Fruit fly (Drosophila melanogaster): ENCODE data around the gene kin17.

kin17 gene

dm6 chr3L:20398243-20399222 lies 41.9 kb downstream of the kin17 start (continued):
- TF ChIP-seq CG15336 (GFP tag; IDR thresholded peaks at IDR 0.05) (peak; percentile 85), CG4318 (GFP tag; optimal IDR thresholded peaks at IDR 0.05) (peak; percentile 88), CG11762 (GFP tag; optimal IDR thresholded peaks at IDR 0.05; ENCODE audit: insufficient read depth) (peak; percentile 77), CG16779 (tag; optimal IDR thresholded peaks at IDR 0.05) (peak; percentile 69), dsx (GFP tag; optimal IDR thresholded peaks at IDR 0.05; ENCODE audit: poor library complexity, severe bottlenecking) (peak; percentile 67), CG11902 (GFP tag; optimal IDR thresholded peaks at IDR 0.05) (peak; percentile 62), CG7368 (GFP tag; optimal IDR thresholded peaks at IDR 0.05) (peak; percentile 74), CG3919 (GFP tag; optimal IDR thresholded peaks at IDR 0.05) (peak; percentile 84), acj6 (GFP tag; optimal IDR thresholded peaks at IDR 0.05) (peak; percentile 81), CG9139 (GFP tag; optimal IDR thresholded peaks at IDR 0.05) (peak; percentile 12), Eip75B (GFP tag; optimal IDR thresholded peaks at IDR 0.05) (peak; percentile 88), CG8119 (GFP tag; IDR thresholded peaks at IDR 0.05) (peak; percentile 76), fkh (GFP tag; optimal IDR thresholded peaks at IDR 0.05) (peak; percentile 62), CG34406 (GFP tag; optimal IDR thresholded peaks at IDR 0.05) (peak; percentile 80), ss (GFP tag; optimal IDR thresholded peaks at IDR 0.05) (peak in 1 of 2 experiments; percentile 54), achi (GFP tag; optimal IDR thresholded peaks at IDR 0.05) (peak; percentile 80), CG6808 (GFP tag; optimal IDR thresholded peaks at IDR 0.05) (peak; percentile 65), Ets96B (tag; optimal IDR thresholded peaks at IDR 0.05) (peak; percentile 79), CG8319 (GFP tag; optimal IDR thresholded peaks at IDR 0.05) (peak; percentile 69), Gug (GFP tag; IDR thresholded peaks at IDR 0.05) (peak; percentile 52; the same call in 1 of the 2 replicates), CG3032 (tag; optimal IDR thresholded peaks at IDR 0.05) (peak; percentile 72), spab (GFP tag; optimal IDR thresholded peaks at IDR 0.05) (peak; percentile 71), cyc (GFP tag; optimal IDR thresholded peaks at IDR 0.05) (peak; percentile 59), esn (GFP tag; optimal IDR thresholded peaks at IDR 0.05) (peak; percentile 79), fd85E (GFP tag; optimal IDR thresholded peaks at IDR 0.05) (peak; percentile 2), dac (GFP tag; optimal IDR thresholded peaks at IDR 0.05) (peak; percentile 82), Eip93F (GFP tag; optimal IDR thresholded peaks at IDR 0.05) (peak; percentile 11), CG6792 (GFP tag; optimal IDR thresholded peaks at IDR 0.05) (peak; percentile 78), Hr38 (GFP tag; optimal IDR thresholded peaks at IDR 0.05) (no peak)

DNA sequence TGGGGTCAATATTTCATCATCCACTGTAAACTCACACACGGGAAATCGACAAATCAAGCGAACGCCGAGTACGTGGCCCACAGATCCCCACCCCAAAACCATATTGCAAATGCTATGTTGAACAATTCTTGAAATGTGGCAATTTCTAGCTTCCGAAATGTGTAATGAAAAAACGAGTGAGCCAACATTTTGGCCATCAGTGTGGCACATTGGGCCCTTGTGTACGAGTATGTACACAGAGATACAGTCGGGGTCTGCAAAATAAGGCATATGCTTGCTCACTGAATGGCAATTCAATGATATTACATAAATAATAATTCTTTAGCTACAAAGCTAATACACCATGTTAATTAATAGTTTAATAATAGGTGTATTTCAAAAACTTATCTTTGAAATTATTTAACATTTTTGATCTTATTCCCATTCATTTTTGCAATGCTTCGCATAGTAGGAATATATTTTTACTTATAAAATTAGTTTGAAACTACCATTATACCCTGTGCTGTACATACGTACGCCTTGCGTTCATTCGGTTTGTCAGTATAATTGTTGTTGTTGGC lies 43.0 kb downstream of the kin17 start:
- peak; percentile 85 for TF ChIP-seq CG10669 (GFP tag; optimal IDR thresholded peaks at IDR 0.05)
- peak; percentile 90 for TF ChIP-seq CG3032 (tag; optimal IDR thresholded peaks at IDR 0.05)
- peak; percentile 96 for TF ChIP-seq CG32006 (GFP tag; optimal IDR thresholded peaks at IDR 0.05)
- peak; percentile 84 for TF ChIP-seq fd59A (GFP tag; optimal IDR thresholded peaks at IDR 0.05)
- TF ChIP-seq acj6 (GFP tag; optimal IDR thresholded peaks at IDR 0.05): peak; percentile 95
- peak; percentile 95 for TF ChIP-seq Sox14 (GFP tag; optimal IDR thresholded peaks at IDR 0.05)
- peak; percentile 87 for TF ChIP-seq eg (GFP tag; IDR thresholded peaks at IDR 0.05)
- TF ChIP-seq svp (GFP tag): peak; percentile 95
- peak; percentile 83 for TF ChIP-seq Ets21C (GFP tag; optimal IDR thresholded peaks at IDR 0.05)
- TF ChIP-seq CG15336 (GFP tag; IDR thresholded peaks at IDR 0.05): peak; percentile 92
- peak; percentile 75 for TF ChIP-seq Blimp-1 (GFP tag; optimal IDR thresholded peaks at IDR 0.05)
- peak; percentile 60 for TF ChIP-seq Hr38 (GFP tag; optimal IDR thresholded peaks at IDR 0.05)
- peak; percentile 92 for TF ChIP-seq Smox (GFP tag; optimal IDR thresholded peaks at IDR 0.05)
- TF ChIP-seq dsx (GFP tag; optimal IDR thresholded peaks at IDR 0.05; ENCODE audit: poor library complexity, severe bottlenecking): peak; percentile 86
- TF ChIP-seq CG6276 (GFP tag; optimal IDR thresholded peaks at IDR 0.05): peak; percentile 93
- peak; percentile 92 for TF ChIP-seq Met (GFP tag; optimal IDR thresholded peaks at IDR 0.05)
- peak; percentile 94 for TF ChIP-seq CG34406 (GFP tag; optimal IDR thresholded peaks at IDR 0.05)
- peak; percentile 67 to 94 for TF ChIP-seq salr (GFP tag; optimal IDR thresholded peaks at IDR 0.05)
- peak; percentile 82 for TF ChIP-seq fd85E (GFP tag; optimal IDR thresholded peaks at IDR 0.05)
- peak; percentile 85 for TF ChIP-seq Gug (GFP tag; IDR thresholded peaks at IDR 0.05)
- TF ChIP-seq CG8632 (GFP tag; optimal IDR thresholded peaks at IDR 0.05): peak; percentile 91
- peak; percentile 90 for TF ChIP-seq Eip75B (GFP tag; optimal IDR thresholded peaks at IDR 0.05)
- peak; percentile 92 for TF ChIP-seq CG6792 (GFP tag; optimal IDR thresholded peaks at IDR 0.05)
- peak; percentile 90 for TF ChIP-seq Sox102F (GFP tag; optimal IDR thresholded peaks at IDR 0.05)
- TF ChIP-seq CG10631 (GFP tag; optimal IDR thresholded peaks at IDR 0.05): peak; percentile 91
- TF ChIP-seq lz (GFP tag; optimal IDR thresholded peaks at IDR 0.05): peak; percentile 90
- TF ChIP-seq Eip93F (GFP tag; optimal IDR thresholded peaks at IDR 0.05): peak; percentile 85

Data from whole organism, prepupa.